Worm (Caenorhabditis elegans) whole organism, mixed stage, embryonic: ENCODE measurements around the gene T14B4.20.
A peak's percentile ranks its signal among the peaks of the same experiment; 100 is the strongest.

ENCODE experiments used
- M03D4.4 ChIP-seq: sonication (generic microtip); optimal IDR thresholded peaks from 2 replicates; lab custom pipeline; 2017; ENCODE audit warnings: mild to moderate bottlenecking, missing genetic modification characterization, missing compliant biosample characterization
- bed-3 ChIP-seq: fragments of 200-800 bp; sonication (Bioruptor generic); optimal IDR thresholded peaks from 3 replicates; lab custom pipeline; 2018; ENCODE audit warnings: mild to moderate bottlenecking, missing genetic modification characterization, moderate library complexity, missing compliant biosample characterization
- blmp-1 ChIP-seq: fragments of 150-350 bp; optimal IDR thresholded peaks from 2 replicates; lab custom pipeline; 2014; ENCODE audit warnings: missing biosample characterization, missing genetic modification characterization
- ceh-39 ChIP-seq: fragments of 150-350 bp; optimal IDR thresholded peaks from 2 replicates; lab custom pipeline; 2014; ENCODE audit warnings: missing biosample characterization, missing genetic modification characterization
- ceh-43 ChIP-seq: fragments of 200-800 bp; sonication (Bioruptor generic); optimal IDR thresholded peaks from 2 replicates; lab custom pipeline; 2018; ENCODE audit warnings: mild to moderate bottlenecking, missing genetic modification characterization, moderate library complexity, missing compliant biosample characterization
- ceh-83 ChIP-seq: fragments of 200-800 bp; sonication (Bioruptor generic); optimal IDR thresholded peaks from 2 replicates; lab custom pipeline; 2018; ENCODE audit warnings: mild to moderate bottlenecking, missing genetic modification characterization, missing compliant biosample characterization
- ces-1 ChIP-seq: fragments of 150-350 bp; optimal IDR thresholded peaks from 2 replicates; lab custom pipeline; 2014; ENCODE audit warnings: missing biosample characterization, missing genetic modification reagents, missing genetic modification characterization
- cnd-1 ChIP-seq: fragments of 200-800 bp; sonication (Bioruptor generic); optimal IDR thresholded peaks from 2 replicates; lab custom pipeline; 2018; ENCODE audit warnings: mild to moderate bottlenecking, missing genetic modification characterization, missing compliant biosample characterization
- drap-1 ChIP-seq: fragments of 200-800 bp; sonication (Bioruptor generic); optimal IDR thresholded peaks from 3 replicates; lab custom pipeline; 2018; ENCODE audit warnings: mild to moderate bottlenecking, missing genetic modification characterization, missing compliant biosample characterization
- elt-1 ChIP-seq: sonication (generic microtip); optimal IDR thresholded peaks from 2 replicates; lab custom pipeline; 2017; ENCODE audit warnings: missing genetic modification characterization, mild to moderate bottlenecking, missing compliant biosample characterization, antibody characterized with exemption, moderate library complexity, borderline replicate concordance; ENCODE audit not compliant: insufficient read depth
- elt-3 ChIP-seq: fragments of 150-350 bp; optimal IDR thresholded peaks from 2 replicates; lab custom pipeline; 2014; ENCODE audit warnings: missing biosample characterization, missing genetic modification characterization
- flh-1 ChIP-seq: fragments of 200-800 bp; sonication (Bioruptor generic); optimal IDR thresholded peaks from 2 replicates; lab custom pipeline; 2018; ENCODE audit warnings: mild to moderate bottlenecking, missing genetic modification characterization, moderate library complexity, missing compliant biosample characterization
- ham-2 ChIP-seq: fragments of 200-800 bp; sonication (Bioruptor generic); optimal IDR thresholded peaks from 2 replicates; lab custom pipeline; 2018; ENCODE audit warnings: mild to moderate bottlenecking, missing genetic modification characterization, missing compliant biosample characterization
- hlh-1 ChIP-seq: fragments of 150-350 bp; optimal IDR thresholded peaks from 2 replicates; lab custom pipeline; 2014; ENCODE audit warnings: missing biosample characterization, missing genetic modification reagents, missing genetic modification characterization
- lin-13 ChIP-seq: fragments of 150-350 bp; optimal IDR thresholded peaks from 2 replicates; lab custom pipeline; 2014; ENCODE audit warnings: missing biosample characterization, missing genetic modification characterization
- lin-32 ChIP-seq: fragments of 200-800 bp; sonication (Bioruptor generic); optimal IDR thresholded peaks from 2 replicates; lab custom pipeline; 2018; ENCODE audit warnings: mild to moderate bottlenecking, missing genetic modification characterization, missing compliant biosample characterization
- lsy-2 ChIP-seq: fragments of 150-350 bp; optimal IDR thresholded peaks from 2 replicates; lab custom pipeline; 2014; ENCODE audit warnings: missing biosample characterization, missing genetic modification characterization
- mab-5 ChIP-seq: fragments of 150-350 bp; optimal IDR thresholded peaks from 2 replicates; lab custom pipeline; 2014; ENCODE audit warnings: missing biosample characterization, missing genetic modification characterization
- mep-1 ChIP-seq: fragments of 150-350 bp; optimal IDR thresholded peaks from 2 replicates; lab custom pipeline; 2017; ENCODE audit warnings: missing biosample characterization, missing genetic modification reagents, missing genetic modification characterization, inconsistent platforms
- mls-2 ChIP-seq: sonication (generic microtip); optimal IDR thresholded peaks from 2 replicates; lab custom pipeline; 2016; ENCODE audit warnings: mild to moderate bottlenecking, missing genetic modification characterization, moderate library complexity, missing compliant biosample characterization
- nhr-12 ChIP-seq: fragments of 150-350 bp; optimal IDR thresholded peaks from 2 replicates; lab custom pipeline; 2014; ENCODE audit warnings: missing biosample characterization, missing genetic modification characterization
- nhr-2 ChIP-seq: fragments of 150-350 bp; optimal IDR thresholded peaks from 2 replicates; lab custom pipeline; 2014; ENCODE audit warnings: missing biosample characterization, missing genetic modification characterization
- nhr-237 ChIP-seq: fragments of 150-350 bp; optimal IDR thresholded peaks from 2 replicates; lab custom pipeline; 2014; ENCODE audit warnings: missing biosample characterization, missing genetic modification characterization
- nhr-28 ChIP-seq: fragments of 150-350 bp; optimal IDR thresholded peaks from 2 replicates; lab custom pipeline; 2014; ENCODE audit warnings: missing biosample characterization, missing genetic modification characterization
- nhr-76 ChIP-seq: sonication (generic microtip); optimal IDR thresholded peaks from 2 replicates; lab custom pipeline; 2017; ENCODE audit warnings: missing biosample characterization, missing genetic modification characterization
- pha-4 ChIP-seq: fragments of 150-350 bp; optimal IDR thresholded peaks from 2 replicates; lab custom pipeline; 2018; ENCODE audit warnings: missing biosample characterization, missing genetic modification reagents, missing genetic modification characterization
- sem-2 ChIP-seq: fragments of 200-800 bp; sonication (Bioruptor generic); optimal IDR thresholded peaks from 2 replicates; lab custom pipeline; 2018; ENCODE audit warnings: mild to moderate bottlenecking, missing genetic modification characterization, missing compliant biosample characterization
- snpc-4 ChIP-seq: fragments of 150-350 bp; optimal IDR thresholded peaks from 2 replicates; lab custom pipeline; 2014; ENCODE audit warnings: missing biosample characterization, missing genetic modification characterization
- tbx-8 ChIP-seq: fragments of 200-800 bp; sonication (Bioruptor generic); optimal IDR thresholded peaks from 2 replicates; lab custom pipeline; 2018; ENCODE audit warnings: mild to moderate bottlenecking, missing genetic modification characterization, moderate library complexity, missing compliant biosample characterization
- unc-120 ChIP-seq: sonication (generic microtip); optimal IDR thresholded peaks from 2 replicates; lab custom pipeline; 2017; ENCODE audit warnings: missing genetic modification characterization, missing compliant biosample characterization; ENCODE audit not compliant: poor library complexity, severe bottlenecking
- unc-39 ChIP-seq: fragments of 150-350 bp; optimal IDR thresholded peaks from 2 replicates; lab custom pipeline; 2014; ENCODE audit warnings: missing biosample characterization, missing genetic modification characterization
- unc-62 ChIP-seq: fragments of 150-350 bp; optimal IDR thresholded peaks from 2 replicates; lab custom pipeline; 2014; ENCODE audit warnings: missing biosample characterization, missing genetic modification reagents, missing genetic modification characterization

The T14B4.20 gene

ce11 chrII:6706552-6707091 lies 10.1 kb upstream of the T14B4.20 start:
- peak; percentile 82 for TF ChIP-seq ces-1
- no peak for TF ChIP-seq M03D4.4 (tag; lab: Kevin White, UChicago)
- TF ChIP-seq cnd-1, result no peak
- TF ChIP-seq ceh-39, result no peak
- TF ChIP-seq lin-32 (GFP tag; lab: Kevin White, UChicago), result no peak
- TF ChIP-seq lin-13 (tag; lab: Kevin White, UChicago), result no peak
- no peak for TF ChIP-seq mep-1 (tag; lab: Kevin White, UChicago)

ce11 chrII:6707496-6708260 lies 9.0 kb upstream of the T14B4.20 start:
- peak; percentile 34 for TF ChIP-seq unc-120 (tag; lab: Kevin White, UChicago)
- TF ChIP-seq unc-62 (GFP tag; lab: Kevin White, UChicago), result peak; percentile 50
- no peak for TF ChIP-seq pha-4 (tag; lab: Kevin White, UChicago)
- peak; percentile 49 for TF ChIP-seq ces-1
- peak; percentile 61 for TF ChIP-seq hlh-1 (tag; lab: Kevin White, UChicago)

ce11 chrII:6708980-6709379 lies 7.7 kb upstream of the T14B4.20 start:
- TF ChIP-seq ceh-83 (GFP tag; lab: Kevin White, UChicago), result no peak
- TF ChIP-seq nhr-12, result no peak
- no peak for TF ChIP-seq drap-1
- TF ChIP-seq unc-62 (GFP tag; lab: Kevin White, UChicago), result peak; percentile 21
- TF ChIP-seq unc-120 (tag; lab: Kevin White, UChicago), result peak; percentile 90
- TF ChIP-seq mls-2 (tag; lab: Kevin White, UChicago), result no peak
- no peak for TF ChIP-seq flh-1 (GFP tag; lab: Kevin White, UChicago)
- no peak for TF ChIP-seq nhr-237 (tag; lab: Kevin White, UChicago)
- TF ChIP-seq, all 35 proteins: peak for 2

- TF ChIP-seq flh-1 (GFP tag; lab: Kevin White, UChicago), result no peak
- TF ChIP-seq ces-1, result peak; percentile 96
Measured at ce11 chrII:6709680-6710079, 7.0 kb upstream of the T14B4.20 start.

- no peak for TF ChIP-seq bed-3 (GFP tag; lab: Kevin White, UChicago)
- no peak for TF ChIP-seq nhr-237 (tag; lab: Kevin White, UChicago)
- no peak for TF ChIP-seq drap-1
- no peak for TF ChIP-seq mls-2 (tag; lab: Kevin White, UChicago)
- no peak for TF ChIP-seq tbx-8 (GFP tag; lab: Kevin White, UChicago)
- no peak for TF ChIP-seq M03D4.4 (tag; lab: Kevin White, UChicago)
- TF ChIP-seq ceh-43 (GFP tag; lab: Kevin White, UChicago), result no peak
- TF ChIP-seq unc-62 (GFP tag; lab: Kevin White, UChicago), result no peak
- TF ChIP-seq snpc-4 (tag; lab: Kevin White, UChicago), result no peak
- no peak for TF ChIP-seq mep-1 (tag; lab: Kevin White, UChicago)
- no peak for TF ChIP-seq nhr-2 (tag; lab: Kevin White, UChicago)
- no peak for TF ChIP-seq flh-1 (GFP tag; lab: Kevin White, UChicago)
- TF ChIP-seq sem-2 (GFP tag; lab: Kevin White, UChicago), result no peak
- TF ChIP-seq nhr-12, result no peak
Measured at ce11 chrII:6710596-6710995, 6.1 kb upstream of the T14B4.20 start.

ce11 chrII:6712177-6712981 lies 4.3 kb upstream of the T14B4.20 start, which contains the start of the genes dpy-10 and T14B4.19:
Gene dpy-10 (minus strand): TSS chrII:6712227.
Gene T14B4.19 (minus strand): TSS chrII:6712931.
- TF ChIP-seq lsy-2, result no peak
- no peak for TF ChIP-seq nhr-12
- no peak for TF ChIP-seq nhr-28
- TF ChIP-seq nhr-2 (tag; lab: Kevin White, UChicago), result no peak
- TF ChIP-seq ces-1, result no peak
- TF ChIP-seq mab-5, result no peak
- TF ChIP-seq nhr-237 (tag; lab: Kevin White, UChicago), result no peak
- TF ChIP-seq snpc-4 (tag; lab: Kevin White, UChicago), result no peak
- no peak for TF ChIP-seq ceh-39
- TF ChIP-seq elt-3 (tag; lab: Kevin White, UChicago), result peak; percentile 58
- TF ChIP-seq ham-2 (GFP tag; lab: Kevin White, UChicago), result peak; percentile 39
- TF ChIP-seq nhr-76, result no peak
- TF ChIP-seq unc-39 (tag; lab: Kevin White, UChicago), result no peak
- TF ChIP-seq flh-1 (GFP tag; lab: Kevin White, UChicago), result no peak
- no peak for TF ChIP-seq ceh-43 (GFP tag; lab: Kevin White, UChicago)
- TF ChIP-seq blmp-1 (tag; lab: Kevin White, UChicago), result peak; percentile 82
- peak; percentile 80 for TF ChIP-seq elt-1
- no peak for TF ChIP-seq sem-2 (GFP tag; lab: Kevin White, UChicago)
- no peak for TF ChIP-seq bed-3 (GFP tag; lab: Kevin White, UChicago)
